Worm (Caenorhabditis elegans): Measurements from ENCODE around the gene F44F4.3.

- TF ChIP-seq F13C5.2 (tag; optimal IDR thresholded peaks at IDR 0.05): no peak
- no peak for TF ChIP-seq ama-1 (optimal IDR thresholded peaks at IDR 0.05)
- no peak for TF ChIP-seq tbx-11 (GFP tag; IDR thresholded peaks at IDR 0.05)
- no peak for TF ChIP-seq sea-1 (GFP tag; conservative IDR thresholded peaks at IDR 0.05)
These were observed 1.4 kb upstream of the F44F4.3 start for ce11 chrII:10887097-10887496.

All from whole organism, early embryonic.